Worm (Caenorhabditis elegans) whole organism, young adult: ENCODE measurements around the gene srx-31.

Source experiments
- C17E4.6 ChIP-seq: fragments of 200-800 bp; sonication (Bioruptor generic); IDR thresholded peaks from 2 replicates; pipeline ENCODE4 v1.3.6; 2022; ENCODE audit warnings: missing genetic modification reagents, missing genetic modification characterization, missing compliant biosample characterization
- F33H1.4 ChIP-seq: fragments of 200-800 bp; sonication (Bioruptor generic); IDR thresholded peaks from 2 replicates; pipeline ENCODE4 v1.3.6; 2022; ENCODE audit warnings: missing genetic modification reagents, missing genetic modification characterization, missing compliant biosample characterization
- F52B5.7 ChIP-seq: sonication (generic microtip); optimal IDR thresholded peaks from 2 replicates; lab custom pipeline; 2016; ENCODE audit warnings: mild to moderate bottlenecking, missing genetic modification characterization, missing compliant biosample characterization
- F55B11.4 ChIP-seq: sonication (generic microtip); optimal IDR thresholded peaks from 2 replicates; lab custom pipeline; 2016; ENCODE audit warnings: missing compliant biosample characterization, missing genetic modification characterization, borderline replicate concordance; ENCODE audit not compliant: insufficient read depth
- F57C9.4 ChIP-seq: sonication (generic microtip); optimal IDR thresholded peaks from 2 replicates; lab custom pipeline; 2017; ENCODE audit warnings: mild to moderate bottlenecking, missing genetic modification characterization, missing compliant biosample characterization
- T07F8.4 ChIP-seq: sonication (generic microtip); optimal IDR thresholded peaks from 2 replicates; lab custom pipeline; 2016; ENCODE audit warnings: mild to moderate bottlenecking, missing genetic modification characterization, moderate library complexity, missing compliant biosample characterization
- T26A5.8 ChIP-seq: sonication (generic microtip); optimal IDR thresholded peaks from 2 replicates; lab custom pipeline; 2016; ENCODE audit warnings: missing genetic modification characterization, missing compliant biosample characterization
- Y53F4B.3 ChIP-seq: fragments of 200-800 bp; sonication (Bioruptor generic); IDR thresholded peaks from 2 replicates; pipeline ENCODE4 v1.3.6; 2022; ENCODE audit warnings: missing genetic modification reagents, missing genetic modification characterization, missing compliant biosample characterization
- Y56A3A.18 ChIP-seq: fragments of 200-800 bp; sonication (Bioruptor generic); IDR thresholded peaks from 2 replicates; pipeline ENCODE4 v1.3.6; 2022; ENCODE audit warnings: missing genetic modification reagents, missing genetic modification characterization, missing compliant biosample characterization
- ZK185.1 ChIP-seq: sonication (generic microtip); optimal IDR thresholded peaks from 2 replicates; lab custom pipeline; 2016; ENCODE audit warnings: mild to moderate bottlenecking, missing genetic modification characterization, missing compliant biosample characterization; ENCODE audit not compliant: poor library complexity, severe bottlenecking
- aptf-2 ChIP-seq: fragments of 200-800 bp; sonication (Bioruptor generic); conservative IDR thresholded peaks from 2 replicates; pipeline ENCODE4 v1.3.6; 2022; ENCODE audit warnings: missing genetic modification reagents, missing genetic modification characterization, missing compliant biosample characterization
- aptf-3 ChIP-seq: fragments of 200-800 bp; sonication (Bioruptor generic); IDR thresholded peaks from 2 replicates; pipeline ENCODE4 v1.3.6; 2022; ENCODE audit warnings: missing genetic modification characterization, missing compliant biosample characterization
- athp-1 ChIP-seq: sonication (generic microtip); optimal IDR thresholded peaks from 2 replicates; lab custom pipeline; 2017; ENCODE audit warnings: mild to moderate bottlenecking, missing genetic modification characterization, missing compliant biosample characterization
- attf-6 ChIP-seq: fragments of 200-800 bp; sonication (Bioruptor generic); IDR thresholded peaks from 2 replicates; pipeline ENCODE4 v1.3.6; 2022; ENCODE audit warnings: missing genetic modification reagents, missing genetic modification characterization, missing compliant biosample characterization
- bed-1 ChIP-seq: fragments of 200-800 bp; sonication (Bioruptor generic); IDR thresholded peaks from 2 replicates; pipeline ENCODE4 v1.3.6; 2022; ENCODE audit warnings: missing genetic modification reagents, missing genetic modification characterization, missing compliant biosample characterization
- bed-2 ChIP-seq: fragments of 200-800 bp; sonication (Bioruptor generic); IDR thresholded peaks from 2 replicates; pipeline ENCODE4 v1.3.6; 2022; ENCODE audit warnings: missing genetic modification reagents, missing genetic modification characterization, missing compliant biosample characterization
- ceh-58 ChIP-seq: fragments of 200-800 bp; sonication (Bioruptor generic); IDR thresholded peaks from 2 replicates; pipeline ENCODE4 v1.3.6; 2022; ENCODE audit warnings: missing genetic modification characterization, missing compliant biosample characterization
- die-1 ChIP-seq: sonication (generic microtip); optimal IDR thresholded peaks from 2 replicates; lab custom pipeline; 2016; ENCODE audit warnings: missing genotype, mild to moderate bottlenecking, missing genetic modification characterization, missing compliant biosample characterization
- dpl-1 ChIP-seq: fragments of 150-350 bp; optimal IDR thresholded peaks from 2 replicates; lab custom pipeline; 2014; ENCODE audit warnings: missing biosample characterization, missing genetic modification reagents, missing genetic modification characterization
- egl-44 ChIP-seq: fragments of 200-800 bp; sonication (Bioruptor generic); IDR thresholded peaks from 2 replicates; pipeline ENCODE4 v1.3.6; 2022; ENCODE audit warnings: missing genetic modification reagents, missing genetic modification characterization, missing compliant biosample characterization
- let-526 ChIP-seq: fragments of 200-800 bp; sonication (Bioruptor generic); IDR thresholded peaks from 2 replicates; pipeline ENCODE4 v1.3.6; 2022; ENCODE audit warnings: missing genetic modification reagents, missing genetic modification characterization, missing compliant biosample characterization
- lin-54 ChIP-seq: fragments of 200-800 bp; sonication (Bioruptor generic); optimal IDR thresholded peaks from 2 replicates; lab custom pipeline; 2018; ENCODE audit warnings: mild to moderate bottlenecking, missing genetic modification characterization, missing compliant biosample characterization
- lsl-1 ChIP-seq: fragments of 200-800 bp; sonication (Bioruptor generic); optimal IDR thresholded peaks from 2 replicates; lab custom pipeline; 2018; ENCODE audit warnings: mild to moderate bottlenecking, missing genetic modification characterization, moderate library complexity, missing compliant biosample characterization
- madf-3 ChIP-seq: fragments of 200-800 bp; sonication (Bioruptor generic); IDR thresholded peaks from 2 replicates; pipeline ENCODE4 v1.3.6; 2022; ENCODE audit warnings: missing genetic modification reagents, missing genetic modification characterization, missing compliant biosample characterization
- mes-4 ChIP-seq: sonication (generic microtip); optimal IDR thresholded peaks from 2 replicates; lab custom pipeline; 2016; ENCODE audit warnings: missing genotype, missing genetic modification characterization, missing compliant biosample characterization
- nfya-2 ChIP-seq: fragments of 200-800 bp; sonication (Bioruptor generic); IDR thresholded peaks from 2 replicates; pipeline ENCODE4 v1.3.6; 2022; ENCODE audit warnings: missing genetic modification reagents, missing genetic modification characterization, missing compliant biosample characterization
- nhr-80 ChIP-seq: sonication (generic microtip); optimal IDR thresholded peaks from 2 replicates; lab custom pipeline; 2016; ENCODE audit warnings: missing genetic modification characterization, missing compliant biosample characterization
- pha-4 ChIP-seq: fragments of 150-350 bp; sonication (generic microtip); optimal IDR thresholded peaks from 2 replicates; lab custom pipeline; 2014; ENCODE audit warnings: missing biosample characterization, missing genetic modification reagents, missing genetic modification characterization
- rcor-1 ChIP-seq: fragments of 200-800 bp; sonication (Bioruptor generic); IDR thresholded peaks from 2 replicates; pipeline ENCODE4 v1.3.6; 2022; ENCODE audit warnings: missing genetic modification reagents, missing genetic modification characterization, missing compliant biosample characterization
- rec-8 ChIP-seq, 2 experiments: sonication (generic microtip); optimal IDR thresholded peaks; 2 replicates each; lab custom pipeline; 2016; ENCODE audit warnings: mild to moderate bottlenecking in 2 of 2, missing genetic modification characterization in 2 of 2, missing genetic modification reagents in 2 of 2, missing genotype in 2 of 2, missing biosample characterization in 1 of 2, missing compliant biosample characterization in 1 of 2, moderate library complexity in 1 of 2
- snpc-1.1 ChIP-seq: sonication (generic microtip); optimal IDR thresholded peaks from 2 replicates; lab custom pipeline; 2017; ENCODE audit warnings: missing genetic modification characterization, mild to moderate bottlenecking, missing compliant biosample characterization, antibody characterized with exemption, moderate library complexity, missing genotype, missing genetic modification reagents; ENCODE audit not compliant: insufficient read depth
- snpc-3.4 ChIP-seq: sonication (generic microtip); optimal IDR thresholded peaks from 2 replicates; lab custom pipeline; 2017; ENCODE audit warnings: missing genetic modification characterization, mild to moderate bottlenecking, missing compliant biosample characterization, antibody characterized with exemption, moderate library complexity, missing genotype, missing genetic modification reagents
- sptf-2 ChIP-seq: fragments of 200-800 bp; sonication (Bioruptor generic); optimal IDR thresholded peaks from 2 replicates; lab custom pipeline; 2018; ENCODE audit warnings: mild to moderate bottlenecking, missing genetic modification characterization, missing compliant biosample characterization
- unc-130 ChIP-seq: sonication (generic microtip); optimal IDR thresholded peaks from 2 replicates; lab custom pipeline; 2016; ENCODE audit warnings: missing genetic modification reagents, missing genetic modification characterization, missing compliant biosample characterization
- xnd-1 ChIP-seq: sonication (generic microtip); optimal IDR thresholded peaks from 2 replicates; lab custom pipeline; 2016; ENCODE audit warnings: missing genotype, missing genetic modification reagents, missing genetic modification characterization, missing compliant biosample characterization
- ztf-22 ChIP-seq: fragments of 200-800 bp; sonication (Bioruptor generic); optimal IDR thresholded peaks from 2 replicates; lab custom pipeline; 2018; ENCODE audit warnings: mild to moderate bottlenecking, missing genetic modification characterization, moderate library complexity, missing compliant biosample characterization
- ztf-28 ChIP-seq: fragments of 200-800 bp; sonication (Bioruptor generic); IDR thresholded peaks from 2 replicates; pipeline ENCODE4 v1.3.6; 2022; ENCODE audit warnings: missing genetic modification reagents, missing genetic modification characterization, missing compliant biosample characterization

The srx-31 gene

ce11 chrV:854966-855365 lies 32.1 kb upstream of the srx-31 start, which contains the start of gene K09C6.9:
TSS of gene K09C6.9 (minus strand) at chrV:855066.
- TF ChIP-seq ZK185.1 (tag; lab: Kevin White, UChicago): no peak
- TF ChIP-seq ceh-58 (GFP tag; lab: Robert Waterston, UW): no peak
- no peak for TF ChIP-seq F52B5.7
- TF ChIP-seq, all 124 proteins: peak for 0

DNA sequence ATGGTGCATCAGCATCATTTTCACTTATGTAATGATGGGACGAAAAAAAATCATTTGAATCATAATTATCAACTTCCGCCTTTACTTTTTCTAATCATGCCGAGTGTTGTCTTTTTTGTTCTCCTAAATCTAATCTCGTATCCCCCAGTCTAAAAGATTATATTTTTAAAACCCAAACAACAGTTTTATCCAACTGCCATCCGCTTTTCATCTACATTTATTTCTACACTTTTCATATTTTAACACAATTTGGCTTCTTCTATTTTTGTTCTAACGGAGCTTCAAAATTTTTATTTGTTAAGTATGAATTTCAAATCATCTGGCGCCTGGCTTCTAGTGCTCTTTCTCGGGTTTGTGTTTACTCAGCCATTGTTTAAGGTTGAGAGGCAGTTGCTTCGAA lies 29.4 kb upstream of the srx-31 start, which contains the start of gene K09C6.3:
Gene K09C6.3, plus strand, starts transcription at position 301 of the 400 bp plus-strand sequence.
- TF ChIP-seq bed-2: no peak
- no peak for TF ChIP-seq attf-6 (GFP tag; lab: Robert Waterston, UW)
- TF ChIP-seq egl-44 (GFP tag; lab: Robert Waterston, UW): no peak
- TF ChIP-seq snpc-1.1 (tag; lab: Kevin White, UChicago): no peak
- TF ChIP-seq F33H1.4 (GFP tag; lab: Robert Waterston, UW): no peak
- TF ChIP-seq ztf-28 (GFP tag; lab: Robert Waterston, UW): no peak
- no peak for TF ChIP-seq mes-4 (tag; lab: Kevin White, UChicago)
- TF ChIP-seq rec-8 (tag; optimal IDR thresholded peaks at IDR 0.05; lab: Kevin White, UChicago): no peak
- no peak for TF ChIP-seq Y53F4B.3 (GFP tag; lab: Robert Waterston, UW)
- no peak for TF ChIP-seq snpc-3.4
- no peak for TF ChIP-seq F57C9.4 (tag; lab: Kevin White, UChicago)
- TF ChIP-seq pha-4 (tag; lab: Kevin White, UChicago): no peak
- TF ChIP-seq aptf-3 (GFP tag; lab: Robert Waterston, UW): no peak
- no peak for TF ChIP-seq die-1 (tag; lab: Kevin White, UChicago)
- no peak for TF ChIP-seq lsl-1 (GFP tag; lab: Kevin White, UChicago)
- no peak for TF ChIP-seq T26A5.8 (tag; lab: Kevin White, UChicago)
- TF ChIP-seq ztf-22 (GFP tag; lab: Kevin White, UChicago): no peak
- TF ChIP-seq nhr-80 (tag; lab: Kevin White, UChicago): no peak

DNA sequence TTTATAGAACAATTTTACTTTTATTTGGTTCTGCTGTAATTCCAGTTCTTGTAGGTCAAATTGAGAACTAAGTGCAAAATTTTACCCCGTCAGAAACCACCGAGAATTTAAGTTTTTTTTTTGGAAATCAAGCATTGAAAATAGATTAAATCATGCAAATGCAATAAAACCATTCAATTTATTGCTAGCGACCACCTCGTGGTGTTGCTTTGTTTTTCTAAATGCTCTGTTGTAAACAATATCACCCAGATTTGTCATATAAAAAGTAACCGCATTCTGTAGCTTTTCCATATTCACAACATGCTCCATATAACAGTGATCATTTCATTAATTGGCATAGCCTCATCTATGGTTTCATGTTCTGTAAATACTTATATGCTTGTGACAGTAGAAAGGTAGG lies 26.7 kb upstream of the srx-31 start, which contains the start of gene srbc-12:
Gene srbc-12, plus strand, starts transcription at position 301 of the 400 bp plus-strand sequence.
- TF ChIP-seq madf-3 (GFP tag; lab: Robert Waterston, UW): no peak
- no peak for TF ChIP-seq let-526 (GFP tag; lab: Robert Waterston, UW)
- TF ChIP-seq xnd-1: no peak
- no peak for TF ChIP-seq aptf-2
- no peak for TF ChIP-seq bed-1 (GFP tag; lab: Robert Waterston, UW)
- no peak for TF ChIP-seq dpl-1 (GFP tag; lab: Kevin White, UChicago)
- TF ChIP-seq unc-130 (GFP tag; lab: Kevin White, UChicago): no peak
- no peak for TF ChIP-seq Y56A3A.18 (GFP tag; lab: Robert Waterston, UW)
- TF ChIP-seq rcor-1: no peak
- TF ChIP-seq sptf-2 (GFP tag; lab: Kevin White, UChicago): no peak
- TF ChIP-seq athp-1: no peak
- no peak for TF ChIP-seq T07F8.4 (tag; lab: Kevin White, UChicago)
- TF ChIP-seq lin-54 (GFP tag; lab: Kevin White, UChicago): no peak
- no peak for TF ChIP-seq F55B11.4 (tag; lab: Kevin White, UChicago)
- no peak for TF ChIP-seq nfya-2 (GFP tag; lab: Robert Waterston, UW)
- no peak for TF ChIP-seq C17E4.6 (GFP tag; lab: Robert Waterston, UW)
- TF ChIP-seq, all 124 proteins: peak for 0
